Fruit fly (Drosophila melanogaster) whole organism, embryonic: ENCODE results near the gene CG12728.

ENCODE experiments used
- Aef1 ChIP-seq: fragments of 200-800 bp; sonication (Bioruptor generic); IDR thresholded peaks from 3 replicates; pipeline ENCODE4 v1.3.6; 2022; ENCODE audit warnings: missing biosample characterization, missing genetic modification characterization
- Asciz ChIP-seq: fragments of 200-800 bp; sonication (Bioruptor generic); optimal IDR thresholded peaks from 2 replicates; lab custom pipeline; 2017; ENCODE audit warnings: missing biosample characterization, mild to moderate bottlenecking, missing genetic modification characterization, missing genetic modification reagents
- Atf6 ChIP-seq: fragments of 200-800 bp; sonication (Bioruptor generic); IDR thresholded peaks from 2 replicates; pipeline ENCODE4 v1.3.6; 2022; ENCODE audit warnings: missing biosample characterization, missing genetic modification characterization
- Bteb2 ChIP-seq: fragments of 200-800 bp; sonication (Bioruptor generic); optimal IDR thresholded peaks from 2 replicates; lab custom pipeline; 2016; ENCODE audit warnings: missing biosample characterization, missing genetic modification characterization
- CG10321 ChIP-seq: fragments of 200-800 bp; sonication (Bioruptor generic); IDR thresholded peaks from 2 replicates; pipeline ENCODE4 v1.3.6; 2022; ENCODE audit warnings: missing biosample characterization, missing genetic modification characterization
- CG10366 ChIP-seq: fragments of 200-800 bp; sonication (Bioruptor generic); IDR thresholded peaks from 2 replicates; pipeline ENCODE4 v1.3.6; 2022; ENCODE audit warnings: missing biosample characterization, missing genetic modification characterization
- CG10431 ChIP-seq: fragments of 200-800 bp; sonication (Bioruptor generic); optimal IDR thresholded peaks from 3 replicates; lab custom pipeline; 2018; ENCODE audit warnings: missing biosample characterization, mild to moderate bottlenecking, missing genetic modification characterization
- CG10543 ChIP-seq: fragments of 200-800 bp; sonication (Bioruptor generic); optimal IDR thresholded peaks from 3 replicates; lab custom pipeline; 2017; ENCODE audit warnings: missing biosample characterization, mild to moderate bottlenecking, missing genetic modification characterization, moderate library complexity
- CG11398 ChIP-seq: fragments of 200-800 bp; sonication (Bioruptor generic); optimal IDR thresholded peaks from 2 replicates; lab custom pipeline; 2016; ENCODE audit warnings: missing biosample characterization, missing genetic modification characterization
- CG12155 ChIP-seq: fragments of 200-800 bp; sonication (Bioruptor generic); optimal IDR thresholded peaks from 3 replicates; lab custom pipeline; 2016; ENCODE audit warnings: missing biosample characterization, missing genetic modification characterization
- CG12299 ChIP-seq: fragments of 200-800 bp; sonication (Bioruptor generic); optimal IDR thresholded peaks from 2 replicates; lab custom pipeline; 2018; ENCODE audit warnings: missing biosample characterization, mild to moderate bottlenecking, missing genetic modification characterization
- CG12659 ChIP-seq: fragments of 200-800 bp; sonication (Bioruptor generic); optimal IDR thresholded peaks from 3 replicates; lab custom pipeline; 2017; ENCODE audit warnings: mild to moderate bottlenecking, missing biosample characterization, missing genetic modification reagents, missing genetic modification characterization
- CG12769 ChIP-seq: fragments of 200-800 bp; sonication (Bioruptor generic); optimal IDR thresholded peaks from 2 replicates; lab custom pipeline; 2019; ENCODE audit warnings: missing biosample characterization, mild to moderate bottlenecking, missing genetic modification characterization, moderate library complexity
- CG14860 ChIP-seq: fragments of 200-800 bp; sonication (Bioruptor generic); IDR thresholded peaks from 3 replicates; pipeline ENCODE4 v1.3.6; 2022; ENCODE audit warnings: missing biosample characterization, missing genetic modification characterization; ENCODE audit not compliant: partially characterized antibody
- CG15269 ChIP-seq: fragments of 200-800 bp; sonication (Bioruptor generic); optimal IDR thresholded peaks from 2 replicates; lab custom pipeline; 2018; ENCODE audit warnings: missing biosample characterization, mild to moderate bottlenecking, missing genetic modification characterization, moderate library complexity
- CG15601 ChIP-seq: fragments of 200-800 bp; sonication (Bioruptor generic); optimal IDR thresholded peaks from 3 replicates; lab custom pipeline; 2019; ENCODE audit warnings: missing biosample characterization, mild to moderate bottlenecking, missing genetic modification characterization, moderate library complexity
- CG1792 ChIP-seq: fragments of 200-800 bp; sonication (Bioruptor generic); optimal IDR thresholded peaks from 2 replicates; lab custom pipeline; 2016; ENCODE audit warnings: missing biosample characterization, missing genetic modification characterization
- CG32767 ChIP-seq: fragments of 200-800 bp; sonication (Bioruptor generic); IDR thresholded peaks from 2 replicates; pipeline ENCODE4 v1.3.6; 2022; ENCODE audit warnings: missing biosample characterization, missing genetic modification characterization
- CG3726 ChIP-seq: fragments of 200-800 bp; sonication (Bioruptor generic); IDR thresholded peaks from 3 replicates; pipeline ENCODE4, ENCODE4 v1.3.6; 2022; ENCODE audit warnings: missing biosample characterization, missing genetic modification characterization
- CG5245 ChIP-seq: fragments of 200-800 bp; sonication (Bioruptor generic); optimal IDR thresholded peaks from 3 replicates; lab custom pipeline; 2016; ENCODE audit warnings: missing biosample characterization, missing genetic modification characterization
- CG6254 ChIP-seq: fragments of 200-800 bp; sonication (Bioruptor generic); optimal IDR thresholded peaks from 3 replicates; lab custom pipeline; 2017; ENCODE audit warnings: mild to moderate bottlenecking, missing biosample characterization, missing genetic modification reagents, missing genetic modification characterization
- CG6683 ChIP-seq: fragments of 200-800 bp; sonication (Bioruptor generic); optimal IDR thresholded peaks from 2 replicates; lab custom pipeline; 2017; ENCODE audit warnings: missing biosample characterization, mild to moderate bottlenecking, missing genetic modification characterization, missing genetic modification reagents
- CG7556 ChIP-seq: fragments of 200-800 bp; sonication (Bioruptor generic); optimal IDR thresholded peaks from 2 replicates; lab custom pipeline; 2017; ENCODE audit warnings: missing biosample characterization, mild to moderate bottlenecking, missing genetic modification characterization
- CG8290 ChIP-seq, 3 experiments: fragments of 200-800 bp; sonication (Bioruptor generic); optimal IDR thresholded peaks; 2 replicates each; lab custom pipeline; 2016 to 2019; ENCODE audit warnings: missing biosample characterization in 3 of 3, missing genetic modification characterization in 3 of 3, mild to moderate bottlenecking in 2 of 3, moderate library complexity in 1 of 3
- CG8359 ChIP-seq: fragments of 200-800 bp; sonication (Bioruptor generic); optimal IDR thresholded peaks from 2 replicates; lab custom pipeline; 2017; ENCODE audit warnings: missing biosample characterization, mild to moderate bottlenecking, missing genetic modification characterization, borderline replicate concordance
- CG8944 ChIP-seq: fragments of 200-800 bp; sonication (Bioruptor generic); optimal IDR thresholded peaks from 3 replicates; lab custom pipeline; 2016; ENCODE audit warnings: missing biosample characterization, missing genetic modification characterization
- CrebB ChIP-seq: fragments of 200-800 bp; sonication (Bioruptor generic); optimal IDR thresholded peaks from 3 replicates; lab custom pipeline; 2018; ENCODE audit warnings: missing biosample characterization, mild to moderate bottlenecking, missing genetic modification characterization
- D19B ChIP-seq: fragments of 200-800 bp; sonication (Bioruptor generic); optimal IDR thresholded peaks from 2 replicates; lab custom pipeline; 2017; ENCODE audit warnings: missing biosample characterization, mild to moderate bottlenecking, missing genetic modification characterization
- Dip2 ChIP-seq: fragments of 200-800 bp; sonication (Bioruptor generic); IDR thresholded peaks from 2 replicates; pipeline ENCODE4 v1.3.6; 2022; ENCODE audit warnings: missing biosample characterization, missing genetic modification characterization
- Dip3 ChIP-seq: fragments of 200-800 bp; sonication (Bioruptor generic); optimal IDR thresholded peaks from 3 replicates; lab custom pipeline; 2016; ENCODE audit warnings: missing biosample characterization, missing genetic modification characterization
- Fer1 ChIP-seq: fragments of 200-800 bp; sonication (Bioruptor generic); optimal IDR thresholded peaks from 2 replicates; lab custom pipeline; 2017; ENCODE audit warnings: missing biosample characterization, mild to moderate bottlenecking, missing genetic modification characterization
- Fer2 ChIP-seq: fragments of 200-800 bp; sonication (Bioruptor generic); optimal IDR thresholded peaks from 2 replicates; lab custom pipeline; 2018; ENCODE audit warnings: missing biosample characterization, mild to moderate bottlenecking, missing genetic modification characterization, moderate library complexity
- Fer3 ChIP-seq: fragments of 200-800 bp; sonication (Bioruptor generic); optimal IDR thresholded peaks from 2 replicates; lab custom pipeline; 2018; ENCODE audit warnings: missing biosample characterization, mild to moderate bottlenecking, missing genetic modification characterization, moderate library complexity
- H2.0 ChIP-seq: fragments of 200-800 bp; sonication (Bioruptor generic); IDR thresholded peaks from 2 replicates; pipeline ENCODE4 v1.3.6; 2022; ENCODE audit warnings: missing biosample characterization, missing genetic modification characterization
- HmgD ChIP-seq: fragments of 200-800 bp; sonication (Bioruptor generic); optimal IDR thresholded peaks from 3 replicates; lab custom pipeline; 2016; ENCODE audit warnings: missing biosample characterization, missing genetic modification characterization
- Nf-YC ChIP-seq: fragments of 200-800 bp; optimal IDR thresholded peaks from 3 replicates; lab custom pipeline; 2019; ENCODE audit warnings: missing biosample characterization, mild to moderate bottlenecking, missing genetic modification characterization, moderate library complexity
- Tbp ChIP-seq: fragments of >200 bp; optimal IDR thresholded peaks from 2 replicates; lab custom pipeline; 2018; ENCODE audit warnings: missing biosample characterization, missing genetic modification characterization
- corto ChIP-seq: fragments of 200-800 bp; sonication (Bioruptor generic); optimal IDR thresholded peaks from 2 replicates; lab custom pipeline; 2016; ENCODE audit warnings: missing biosample characterization, mild to moderate bottlenecking, missing genetic modification characterization, moderate library complexity
- croc ChIP-seq: fragments of 200-800 bp; sonication (Bioruptor generic); conservative IDR thresholded peaks from 3 replicates; pipeline ENCODE4 v1.3.6; 2022; ENCODE audit warnings: missing biosample characterization, missing genetic modification characterization
- crol ChIP-seq: fragments of 200-800 bp; sonication (Bioruptor generic); IDR thresholded peaks from 2 replicates; pipeline ENCODE4 v1.3.6; 2022; ENCODE audit warnings: missing biosample characterization, missing genetic modification characterization
- da ChIP-seq: fragments of 200-800 bp; sonication (Bioruptor generic); optimal IDR thresholded peaks from 2 replicates; lab custom pipeline; 2016; ENCODE audit warnings: missing biosample characterization, missing genetic modification characterization
- disco-r ChIP-seq: fragments of 200-800 bp; sonication (Bioruptor generic); optimal IDR thresholded peaks from 2 replicates; lab custom pipeline; 2016; ENCODE audit warnings: missing biosample characterization, missing genetic modification characterization
- gce ChIP-seq: fragments of 200-800 bp; sonication (Bioruptor generic); IDR thresholded peaks from 3 replicates; pipeline ENCODE4 v1.3.6; 2022; ENCODE audit warnings: missing biosample characterization, missing genetic modification characterization
- insv ChIP-seq, 2 experiments: fragments of 200-800 bp; sonication (Bioruptor generic); optimal IDR thresholded peaks; 3 replicates each; lab custom pipeline; 2016 to 2018; ENCODE audit warnings: missing biosample characterization in 2 of 2, missing genetic modification characterization in 2 of 2
- pita ChIP-seq: fragments of 200-800 bp; sonication (Bioruptor generic); optimal IDR thresholded peaks from 2 replicates; lab custom pipeline; 2017; ENCODE audit warnings: missing biosample characterization, mild to moderate bottlenecking, missing genetic modification characterization
- run ChIP-seq: fragments of 200-800 bp; sonication (Bioruptor generic); optimal IDR thresholded peaks from 3 replicates; lab custom pipeline; 2018; ENCODE audit warnings: missing biosample characterization, mild to moderate bottlenecking, missing genetic modification characterization
- tap ChIP-seq: fragments of 200-800 bp; optimal IDR thresholded peaks from 3 replicates; lab custom pipeline; 2019; ENCODE audit warnings: missing biosample characterization, mild to moderate bottlenecking, missing genetic modification characterization, moderate library complexity
- tgo ChIP-seq: fragments of 200-800 bp; sonication (Bioruptor generic); IDR thresholded peaks from 3 replicates; pipeline ENCODE4 v1.3.6; 2022; ENCODE audit warnings: missing biosample characterization, missing genetic modification characterization
- twi ChIP-seq: fragments of 200-800 bp; optimal IDR thresholded peaks from 2 replicates; lab custom pipeline; 2019; ENCODE audit warnings: missing biosample characterization, mild to moderate bottlenecking, missing genetic modification characterization, moderate library complexity
- wek ChIP-seq: fragments of 200-800 bp; sonication (Bioruptor generic); optimal IDR thresholded peaks from 3 replicates; lab custom pipeline; 2018; ENCODE audit warnings: missing biosample characterization, mild to moderate bottlenecking, missing genetic modification characterization, moderate library complexity

The CG12728 gene

DNA sequence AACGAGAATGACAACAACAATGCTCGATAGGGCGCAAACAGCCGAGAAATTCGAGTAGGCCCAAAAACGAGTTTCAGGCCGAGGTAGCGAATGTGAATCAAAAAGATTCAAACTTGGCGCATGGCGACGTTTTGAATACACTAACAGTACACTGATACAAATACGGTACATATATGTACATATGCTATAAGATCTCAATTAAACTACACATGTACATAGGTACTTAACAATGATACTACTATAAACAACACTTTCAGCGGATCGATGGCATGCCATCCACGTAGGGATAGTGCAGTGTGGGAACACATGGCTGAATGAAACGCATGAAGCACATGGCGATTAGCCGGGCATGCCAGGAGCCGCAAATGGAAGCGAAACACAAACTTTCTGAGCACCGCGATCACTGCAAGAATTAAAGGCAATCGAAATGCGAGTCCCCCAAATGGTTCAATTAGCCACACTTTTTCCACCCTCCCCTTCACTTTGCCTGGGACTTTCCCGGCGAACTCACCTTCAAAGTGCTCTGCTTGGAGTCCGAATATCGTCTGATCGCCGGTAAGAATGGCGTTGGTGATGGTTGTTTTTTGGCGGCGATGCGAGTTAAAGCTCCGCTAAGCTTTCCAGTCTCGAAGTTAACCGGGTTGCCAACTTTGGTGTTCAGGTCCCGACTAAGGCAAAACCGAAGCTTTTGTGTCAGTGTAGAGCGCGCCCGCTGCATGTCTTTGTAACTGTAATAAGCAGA lies 26.5 kb upstream of the CG12728 start:
- TF ChIP-seq crol (GFP tag; lab: Robert Waterston, UW) = peak; percentile 69
- no peak for TF ChIP-seq tap (tag; lab: Kevin White, UChicago)
- TF ChIP-seq HmgD (GFP tag; lab: Kevin White, UChicago) = no peak
- TF ChIP-seq run (tag; lab: Kevin White, UChicago) = no peak
- TF ChIP-seq Dip3 (GFP tag; lab: Kevin White, UChicago) = no peak
- TF ChIP-seq twi = no peak
- TF ChIP-seq Fer2 = no peak
- no peak for TF ChIP-seq CG8944 (GFP tag; lab: Kevin White, UChicago)
- no peak for TF ChIP-seq CG12155 (GFP tag; lab: Kevin White, UChicago)
- TF ChIP-seq H2.0 = no peak
- TF ChIP-seq corto (GFP tag; lab: Kevin White, UChicago) = no peak
- no peak for TF ChIP-seq CG1792 (GFP tag; lab: Kevin White, UChicago)
- TF ChIP-seq CG6683 (GFP tag; lab: Kevin White, UChicago) = no peak
- TF ChIP-seq Dip2 (GFP tag; lab: Robert Waterston, UW) = no peak
- no peak for TF ChIP-seq Atf6
- no peak for TF ChIP-seq Aef1 (GFP tag; lab: Robert Waterston, UW)
- TF ChIP-seq CG12299 (tag; lab: Kevin White, UChicago) = no peak
- no peak for TF ChIP-seq Fer3 (tag; lab: Kevin White, UChicago)
- TF ChIP-seq D19B (GFP tag; lab: Kevin White, UChicago) = no peak
- no peak for TF ChIP-seq da
- no peak for TF ChIP-seq Nf-YC (tag; lab: Kevin White, UChicago)
- TF ChIP-seq CrebB (tag; lab: Kevin White, UChicago) = no peak
- peak; percentile 26 for TF ChIP-seq Fer1 (GFP tag; lab: Kevin White, UChicago)
- TF ChIP-seq tgo (GFP tag; lab: Robert Waterston, UW) = no peak
- TF ChIP-seq wek (GFP tag; lab: Kevin White, UChicago) = peak; percentile 42
- peak; percentile 33 for TF ChIP-seq pita (GFP tag; lab: Kevin White, UChicago)
- no peak for TF ChIP-seq CG10366 (GFP tag; lab: Robert Waterston, UW)
- TF ChIP-seq CG8359 (GFP tag; lab: Kevin White, UChicago) = no peak
- no peak for TF ChIP-seq Asciz
- TF ChIP-seq insv (GFP tag; optimal IDR thresholded peaks at IDR 0.05; lab: Kevin White, UChicago) = no peak
- TF ChIP-seq croc (GFP tag; lab: Robert Waterston, UW) = no peak
- no peak for TF ChIP-seq disco-r (GFP tag; lab: Kevin White, UChicago)
- no peak for TF ChIP-seq CG10543 (GFP tag; lab: Kevin White, UChicago)
- 0 out of 3 replicates have a peak, but pooled peaks have one; percentile 5 for TF ChIP-seq CG3726 (GFP tag; lab: Robert Waterston, UW)
- TF ChIP-seq CG15269 (tag; lab: Kevin White, UChicago) = no peak
- TF ChIP-seq gce = no peak
- no peak for TF ChIP-seq CG6254 (GFP tag; lab: Kevin White, UChicago)
- no peak for TF ChIP-seq CG14860 (GFP tag; lab: Robert Waterston, UW)
- TF ChIP-seq CG5245 (GFP tag; lab: Kevin White, UChicago) = no peak
- TF ChIP-seq CG7556 (GFP tag; lab: Kevin White, UChicago) = no peak
- no peak for TF ChIP-seq CG8290 (GFP tag; optimal IDR thresholded peaks at IDR 0.05; lab: Kevin White, UChicago)
- TF ChIP-seq CG8290 (tag; optimal IDR thresholded peaks at IDR 0.05; lab: Kevin White, UChicago) = no peak
- peak; percentile 45 for TF ChIP-seq CG12769
- no peak for TF ChIP-seq CG15601 (tag; lab: Kevin White, UChicago)
- TF ChIP-seq CG11398 (GFP tag; lab: Kevin White, UChicago) = no peak
- TF ChIP-seq CG10321 (GFP tag; lab: Robert Waterston, UW) = no peak
- no peak for TF ChIP-seq Bteb2 (GFP tag; lab: Kevin White, UChicago)
- TF ChIP-seq CG10431 (GFP tag; lab: Kevin White, UChicago) = no peak
- no peak for TF ChIP-seq CG12659 (GFP tag; lab: Kevin White, UChicago)
- TF ChIP-seq CG32767 = 0 out of 2 replicates have a peak, but pooled peaks have one; percentile 15
- TF ChIP-seq Tbp = no peak
